Worm (Caenorhabditis elegans) whole organism, L1 larva: Measurements from ENCODE around the gene gur-3.

Source experiments
- C04F5.9 ChIP-seq: sonication (generic microtip); optimal IDR thresholded peaks from 2 replicates; lab custom pipeline; 2016; ENCODE audit warnings: missing genetic modification characterization, missing compliant biosample characterization
- C34B4.2 ChIP-seq: sonication (generic microtip); optimal IDR thresholded peaks from 2 replicates; lab custom pipeline; 2017; ENCODE audit warnings: mild to moderate bottlenecking, missing genetic modification characterization, missing compliant biosample characterization
- Y116A8C.19 ChIP-seq: sonication (generic microtip); optimal IDR thresholded peaks from 2 replicates; lab custom pipeline; 2016; ENCODE audit warnings: missing compliant biosample characterization, missing genetic modification characterization, borderline replicate concordance
- alr-1 ChIP-seq: fragments of 200-800 bp; sonication (Bioruptor generic); optimal IDR thresholded peaks from 2 replicates; lab custom pipeline; 2018; ENCODE audit warnings: borderline replicate concordance, mild to moderate bottlenecking, missing genetic modification characterization, missing compliant biosample characterization
- blmp-1 ChIP-seq: fragments of 150-350 bp; optimal IDR thresholded peaks from 2 replicates; lab custom pipeline; 2014; ENCODE audit warnings: missing biosample characterization, missing genetic modification characterization
- ceh-63 ChIP-seq: fragments of 200-800 bp; sonication (Bioruptor generic); optimal IDR thresholded peaks from 2 replicates; lab custom pipeline; 2018; ENCODE audit warnings: mild to moderate bottlenecking, missing genetic modification characterization, missing compliant biosample characterization
- ceh-8 ChIP-seq: fragments of 200-800 bp; sonication (Bioruptor generic); optimal IDR thresholded peaks from 2 replicates; lab custom pipeline; 2018; ENCODE audit warnings: mild to moderate bottlenecking, missing genetic modification characterization, moderate library complexity, missing compliant biosample characterization
- ceh-82 ChIP-seq, 3 experiments: fragments of 150-350 bp in 1 of 3; sonication (generic microtip) in 2 of 3; optimal IDR thresholded peaks; 2 replicates each; lab custom pipeline; 2014 to 2017; ENCODE audit warnings: missing biosample characterization in 3 of 3, missing genetic modification characterization in 3 of 3
- ceh-90 ChIP-seq: sonication (generic microtip); optimal IDR thresholded peaks from 2 replicates; lab custom pipeline; 2016; ENCODE audit warnings: missing genetic modification characterization, missing compliant biosample characterization
- dsc-1 ChIP-seq: sonication (generic microtip); optimal IDR thresholded peaks from 2 replicates; lab custom pipeline; 2016; ENCODE audit warnings: mild to moderate bottlenecking, missing genetic modification characterization, missing compliant biosample characterization
- efl-1 ChIP-seq, 4 experiments: fragments of 150-350 bp; optimal IDR thresholded peaks in 3 of 4; peaks in 1 of 4; 1 replicate in 1 of 4; 2 replicates in 3 of 4; lab custom pipeline; 2014; ENCODE audit warnings: missing biosample characterization in 2 of 4, missing genetic modification characterization in 2 of 4, missing genetic modification reagents in 2 of 4
- egl-13 ChIP-seq: sonication (generic microtip); optimal IDR thresholded peaks from 2 replicates; lab custom pipeline; 2016; ENCODE audit warnings: missing genotype, missing genetic modification reagents, missing genetic modification characterization, missing compliant biosample characterization
- egl-27 ChIP-seq, 2 experiments: fragments of 150-350 bp in 1 of 2; sonication (generic microtip); optimal IDR thresholded peaks; 3 replicates each; lab custom pipeline; 2017 to 2018; ENCODE audit warnings: missing biosample characterization in 2 of 2, missing genetic modification characterization in 2 of 2, missing genetic modification reagents in 2 of 2
- fkh-10 ChIP-seq: sonication (generic microtip); optimal IDR thresholded peaks from 2 replicates; lab custom pipeline; 2017; ENCODE audit warnings: missing biosample characterization, missing genetic modification reagents, missing genetic modification characterization
- hpl-2 ChIP-seq: fragments of 150-350 bp; optimal IDR thresholded peaks from 2 replicates; lab custom pipeline; 2014; ENCODE audit warnings: missing biosample characterization, missing genetic modification reagents, missing genetic modification characterization
- lin-14 ChIP-seq: fragments of 200-800 bp; sonication (Bioruptor generic); optimal IDR thresholded peaks from 2 replicates; lab custom pipeline; 2018; ENCODE audit warnings: mild to moderate bottlenecking, missing genetic modification characterization, moderate library complexity, missing compliant biosample characterization
- lin-35 ChIP-seq, 2 experiments: fragments of 150-350 bp; optimal IDR thresholded peaks; 2 replicates each; lab custom pipeline; 2014; ENCODE audit warnings: missing biosample characterization in 2 of 2, missing genetic modification characterization in 2 of 2, missing genetic modification reagents in 2 of 2
- lin-39 ChIP-seq: fragments of 150-350 bp; optimal IDR thresholded peaks from 2 replicates; lab custom pipeline; 2014; ENCODE audit warnings: missing biosample characterization, missing genetic modification reagents, missing genetic modification characterization
- lsy-2 ChIP-seq, 2 experiments: fragments of 150-350 bp; optimal IDR thresholded peaks; 2 replicates each; lab custom pipeline; 2014; ENCODE audit warnings: missing biosample characterization in 2 of 2, missing genetic modification characterization in 2 of 2
- mab-9 ChIP-seq: fragments of 200-800 bp; sonication (Bioruptor generic); IDR thresholded peaks from 2 replicates; pipeline ENCODE4 v1.3.6; 2022; ENCODE audit warnings: missing genetic modification reagents, missing genetic modification characterization, missing compliant biosample characterization
- mdl-1 ChIP-seq, 2 experiments: fragments of 150-350 bp; optimal IDR thresholded peaks; 2 replicates each; lab custom pipeline; 2014 to 2017; ENCODE audit warnings: missing biosample characterization in 2 of 2, missing genetic modification characterization in 2 of 2, inconsistent platforms in 1 of 2
- mef-2 ChIP-seq: fragments of 150-350 bp; optimal IDR thresholded peaks from 2 replicates; lab custom pipeline; 2014; ENCODE audit warnings: missing biosample characterization, missing genetic modification characterization
- mep-1 ChIP-seq: fragments of 150-350 bp; optimal IDR thresholded peaks from 2 replicates; lab custom pipeline; 2014; ENCODE audit warnings: missing biosample characterization, missing genetic modification characterization
- nhr-12 ChIP-seq: sonication (generic microtip); optimal IDR thresholded peaks from 2 replicates; lab custom pipeline; 2017; ENCODE audit warnings: missing biosample characterization, missing genetic modification characterization
- nhr-19 ChIP-seq: fragments of 200-800 bp; sonication (Bioruptor generic); conservative IDR thresholded peaks from 2 replicates; pipeline ENCODE4 v1.3.6; 2022; ENCODE audit warnings: missing genetic modification characterization, missing compliant biosample characterization
- nhr-20 ChIP-seq: sonication (generic microtip); optimal IDR thresholded peaks from 2 replicates; lab custom pipeline; 2016; ENCODE audit warnings: mild to moderate bottlenecking, missing genetic modification characterization, missing compliant biosample characterization
- nhr-28 ChIP-seq: fragments of 150-350 bp; optimal IDR thresholded peaks from 2 replicates; lab custom pipeline; 2014; ENCODE audit warnings: missing biosample characterization, missing genetic modification characterization
- nhr-47 ChIP-seq: sonication (generic microtip); optimal IDR thresholded peaks from 2 replicates; lab custom pipeline; 2016; ENCODE audit warnings: mild to moderate bottlenecking, missing genetic modification characterization, moderate library complexity, missing compliant biosample characterization
- nhr-71 ChIP-seq: sonication (generic microtip); optimal IDR thresholded peaks from 2 replicates; lab custom pipeline; 2016; ENCODE audit warnings: mild to moderate bottlenecking, missing genetic modification characterization, moderate library complexity, missing compliant biosample characterization
- nhr-76 ChIP-seq: sonication (generic microtip); optimal IDR thresholded peaks from 2 replicates; lab custom pipeline; 2017; ENCODE audit warnings: missing biosample characterization, missing genetic modification characterization
- nhr-84 ChIP-seq: sonication (generic microtip); optimal IDR thresholded peaks from 2 replicates; lab custom pipeline; 2017; ENCODE audit warnings: missing biosample characterization, missing genetic modification characterization
- nhr-85 ChIP-seq: sonication (generic microtip); peaks from one replicate; lab custom pipeline; 2016; ENCODE audit warnings: missing genetic modification characterization, inconsistent platforms, missing compliant biosample characterization
- pag-3 ChIP-seq: sonication (generic microtip); optimal IDR thresholded peaks from 2 replicates; lab custom pipeline; 2017; ENCODE audit warnings: missing genetic modification characterization, mild to moderate bottlenecking, missing compliant biosample characterization, antibody characterized with exemption, borderline replicate concordance; ENCODE audit not compliant: insufficient read depth
- pax-3 ChIP-seq: fragments of 200-800 bp; sonication (Bioruptor generic); optimal IDR thresholded peaks from 2 replicates; lab custom pipeline; 2018; ENCODE audit warnings: mild to moderate bottlenecking, missing genetic modification characterization, moderate library complexity, missing compliant biosample characterization
- snu-23 ChIP-seq: sonication (generic microtip); optimal IDR thresholded peaks from 2 replicates; lab custom pipeline; 2016; ENCODE audit warnings: missing genetic modification characterization, missing compliant biosample characterization
- sptf-1 ChIP-seq: fragments of 150-350 bp; optimal IDR thresholded peaks from 2 replicates; lab custom pipeline; 2014; ENCODE audit warnings: missing biosample characterization, missing genetic modification characterization
- sup-37 ChIP-seq: fragments of 200-800 bp; sonication (Bioruptor generic); optimal IDR thresholded peaks from 2 replicates; lab custom pipeline; 2018; ENCODE audit warnings: mild to moderate bottlenecking, missing genetic modification characterization, missing compliant biosample characterization
- swsn-7 ChIP-seq: sonication (generic microtip); optimal IDR thresholded peaks from 2 replicates; lab custom pipeline; 2016; ENCODE audit warnings: missing genetic modification characterization, missing compliant biosample characterization
- tbx-2 ChIP-seq: sonication (generic microtip); optimal IDR thresholded peaks from 2 replicates; lab custom pipeline; 2016; ENCODE audit warnings: missing genetic modification characterization, missing compliant biosample characterization
- tlp-1 ChIP-seq: fragments of 150-350 bp; optimal IDR thresholded peaks from 2 replicates; lab custom pipeline; 2014; ENCODE audit warnings: missing biosample characterization, missing genetic modification characterization
- unc-86 ChIP-seq: sonication (generic microtip); optimal IDR thresholded peaks from 2 replicates; lab custom pipeline; 2016; ENCODE audit warnings: missing genetic modification characterization, missing compliant biosample characterization
- xbp-1 ChIP-seq: sonication (generic microtip); optimal IDR thresholded peaks from 2 replicates; lab custom pipeline; 2016; ENCODE audit warnings: missing genetic modification characterization, missing compliant biosample characterization
- zag-1 ChIP-seq: fragments of 150-350 bp; optimal IDR thresholded peaks from 2 replicates; lab custom pipeline; 2014; ENCODE audit warnings: missing biosample characterization, missing genetic modification characterization
- ztf-11 ChIP-seq, 2 experiments: sonication (generic microtip); optimal IDR thresholded peaks; 2 replicates each; lab custom pipeline; 2016 to 2017; ENCODE audit warnings: missing genetic modification characterization in 2 of 2, missing biosample characterization in 1 of 2, missing compliant biosample characterization in 1 of 2

The gur-3 gene

ce11 chrX:10377663-10378062 lies 28.4 kb downstream of the gur-3 start (continued):
- TF ChIP-seq unc-86 (tag; lab: Kevin White, UChicago) (peak; percentile 94), sptf-1 (tag; lab: Kevin White, UChicago) (no peak)

- TF ChIP-seq nhr-28 (no peak), lin-39 (tag; lab: Kevin White, UChicago) (no peak), nhr-84 (tag; lab: Kevin White, UChicago) (no peak), C04F5.9 (tag; lab: Kevin White, UChicago) (no peak), swsn-7 (no peak), pag-3 (no peak), ceh-82 (tag; optimal IDR thresholded peaks at IDR 0.05; lab: Kevin White, UChicago) (no peak), zag-1 (no peak), egl-27 (tag; optimal IDR thresholded peaks at IDR 0.05; lab: Kevin White, UChicago) (no peak), ztf-11 (tag; optimal IDR thresholded peaks at IDR 0.05; lab: Kevin White, UChicago) (no peak)
- TF ChIP-seq, all 84 proteins: peak for 0
Measured at ce11 chrX:10376989-10377388, 29.1 kb downstream of the gur-3 start.

- no peak for TF ChIP-seq swsn-7
- no peak for TF ChIP-seq Y116A8C.19 (tag; lab: Kevin White, UChicago)
- TF ChIP-seq nhr-20 (tag; lab: Kevin White, UChicago) = no peak
- no peak for TF ChIP-seq fkh-10 (GFP tag; lab: Kevin White, UChicago)
- no peak for TF ChIP-seq efl-1 (optimal IDR thresholded peaks at IDR 0.05; lab: Kevin White, UChicago)
- peak in 1 of 2 experiments; percentile 85 for TF ChIP-seq efl-1 (GFP tag; optimal IDR thresholded peaks at IDR 0.05 in 1 of 2; lab: Kevin White, UChicago)
Measured at ce11 chrX:10373581-10373980, 32.5 kb downstream of the gur-3 start.

- TF ChIP-seq efl-1 (optimal IDR thresholded peaks at IDR 0.05; lab: Kevin White, UChicago) (peak; percentile 13 to 48), efl-1 (GFP tag; optimal IDR thresholded peaks at IDR 0.05 in 1 of 2; lab: Kevin White, UChicago) (no peak), tlp-1 (tag; lab: Kevin White, UChicago) (no peak), unc-86 (tag; lab: Kevin White, UChicago) (peak; percentile 36), lin-39 (tag; lab: Kevin White, UChicago) (no peak), mdl-1 (tag; optimal IDR thresholded peaks at IDR 0.05; lab: Kevin White, UChicago) (peak in 1 of 2 experiments; percentile 13), hpl-2 (GFP tag; lab: Kevin White, UChicago) (no peak), snu-23 (peak; percentile 52), blmp-1 (tag; lab: Kevin White, UChicago) (peak; percentile 14), nhr-71 (tag; lab: Kevin White, UChicago) (peak; percentile 55), ceh-82 (tag; optimal IDR thresholded peaks at IDR 0.05; lab: Kevin White, UChicago) (peak in 2 of 3 experiments; percentile 2 to 16), nhr-19 (0 out of 2 replicates have a peak, but pooled peaks have one; percentile 17), ceh-8 (GFP tag; lab: Kevin White, UChicago) (no peak), tbx-2 (tag; lab: Kevin White, UChicago) (peak; percentile 29), nhr-47 (peak; percentile 41), pax-3 (tag; lab: Kevin White, UChicago) (no peak), egl-27 (tag; optimal IDR thresholded peaks at IDR 0.05; lab: Kevin White, UChicago) (no peak), nhr-76 (no peak), egl-13 (tag; lab: Kevin White, UChicago) (no peak), ztf-11 (tag; optimal IDR thresholded peaks at IDR 0.05; lab: Kevin White, UChicago) (no peak), nhr-84 (tag; lab: Kevin White, UChicago) (no peak), dsc-1 (peak; percentile 39), swsn-7 (peak; percentile 58), lin-14 (GFP tag; lab: Kevin White, UChicago) (peak; percentile 80), nhr-85 (peak; percentile 57), alr-1 (no peak), nhr-12 (no peak), ceh-63 (no peak), xbp-1 (peak; percentile 23), Y116A8C.19 (tag; lab: Kevin White, UChicago) (no peak), lsy-2 (tag; optimal IDR thresholded peaks at IDR 0.05; lab: Kevin White, UChicago) (peak in 1 of 2 experiments; percentile 40), mef-2 (tag; lab: Kevin White, UChicago) (no peak), lin-35 (GFP tag; optimal IDR thresholded peaks at IDR 0.05; lab: Kevin White, UChicago) (peak in 1 of 2 experiments; percentile 5), C34B4.2 (tag; lab: Kevin White, UChicago) (no peak), sup-37 (GFP tag; lab: Kevin White, UChicago) (no peak), mep-1 (tag; lab: Kevin White, UChicago) (peak; percentile 31), ceh-90 (no peak), nhr-20 (tag; lab: Kevin White, UChicago) (peak; percentile 40), mab-9 (no peak)
Measured at ce11 chrX:10372556-10372955, 33.5 kb downstream of the gur-3 start, which contains the start of gene Y49A10A.2. Y49A10A.2 (minus strand) TSS chrX:10372664.
